Worm (Caenorhabditis elegans): ENCODE data around the gene str-229.

Gene str-229

DNA sequence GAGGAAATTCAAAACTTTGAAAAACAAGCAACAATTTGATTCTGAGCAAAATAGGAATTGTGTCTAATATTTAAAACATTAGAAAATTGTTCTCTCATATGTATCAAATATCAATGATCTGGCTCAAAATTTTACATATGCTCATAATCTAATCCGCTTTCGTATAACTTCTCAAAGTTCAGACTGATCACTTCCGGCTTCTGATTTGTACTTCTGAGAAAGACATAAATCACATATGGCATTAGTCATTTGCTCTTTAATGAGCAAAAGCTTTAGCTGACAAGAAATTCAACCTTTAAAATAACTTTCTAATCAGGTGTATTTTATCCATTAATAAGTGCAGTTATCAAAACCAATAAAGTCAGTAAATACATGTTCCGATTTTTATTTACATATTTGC lies 46.4 kb downstream of the str-229 start (continued):
- TF ChIP-seq fkh-8 (tag; optimal IDR thresholded peaks at IDR 0.05): peak; percentile 97
- no peak for TF ChIP-seq egl-27 (tag; optimal IDR thresholded peaks at IDR 0.05)
- TF ChIP-seq skn-1 (tag; optimal IDR thresholded peaks at IDR 0.05): no peak
- TF ChIP-seq zip-4 (GFP tag; optimal IDR thresholded peaks at IDR 0.05): no peak
- TF ChIP-seq pax-3 (tag; optimal IDR thresholded peaks at IDR 0.05): peak; percentile 17
- TF ChIP-seq fos-1 (tag; optimal IDR thresholded peaks at IDR 0.05): peak; percentile 29
- TF ChIP-seq ces-1 (GFP tag; optimal IDR thresholded peaks at IDR 0.05): no peak
- TF ChIP-seq grh-1 (GFP tag; IDR thresholded peaks at IDR 0.05): no peak
- no peak for TF ChIP-seq unc-30 (tag; optimal IDR thresholded peaks at IDR 0.05)
- no peak for TF ChIP-seq ceh-90 (tag; optimal IDR thresholded peaks at IDR 0.05)
- peak; percentile 51 for TF ChIP-seq ceh-8 (GFP tag; optimal IDR thresholded peaks at IDR 0.05)
- no peak for TF ChIP-seq blmp-1 (tag; optimal IDR thresholded peaks at IDR 0.05)
- TF ChIP-seq tlp-1 (tag; optimal IDR thresholded peaks at IDR 0.05): no peak

DNA sequence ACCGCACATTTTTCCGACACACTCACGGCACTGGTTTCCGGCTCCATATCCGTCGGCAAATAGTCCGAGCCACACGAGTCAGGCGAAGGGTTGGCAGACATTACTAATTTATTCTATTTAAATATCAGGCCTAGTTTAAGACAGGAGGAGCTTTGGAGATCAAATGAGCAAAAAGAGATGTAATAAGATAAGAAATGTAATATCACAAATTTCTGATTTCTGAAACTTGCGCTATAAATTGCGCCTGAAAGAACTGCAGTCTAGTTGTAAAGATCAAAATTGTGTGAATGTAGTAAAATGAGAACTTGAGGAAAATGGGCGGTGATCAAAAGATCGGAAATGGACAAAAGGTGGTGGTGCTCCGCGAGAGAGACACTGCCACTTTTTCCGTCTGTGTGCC lies 47.5 kb downstream of the str-229 start, which contains the start of gene nhr-186:
nhr-186 (minus strand) TSS at position 101 of the 400 bp plus-strand sequence.
- TF ChIP-seq ztf-4 (tag; optimal IDR thresholded peaks at IDR 0.05) (no peak), grh-1 (GFP tag; IDR thresholded peaks at IDR 0.05) (no peak), pax-3 (tag; optimal IDR thresholded peaks at IDR 0.05) (no peak), fkh-10 (GFP tag; optimal IDR thresholded peaks at IDR 0.05) (peak; percentile 6), alr-1 (tag; optimal IDR thresholded peaks at IDR 0.05; ENCODE audit: borderline replicate concordance) (no peak), efl-1 (optimal IDR thresholded peaks at IDR 0.05) (no peak), efl-1 (GFP tag; optimal IDR thresholded peaks at IDR 0.05 in 1 of 2) (peak in 1 of 2 experiments; percentile 76), elt-3 (tag; optimal IDR thresholded peaks at IDR 0.05) (no peak), nhr-11 (tag; optimal IDR thresholded peaks at IDR 0.05) (no peak), elt-2 (tag; optimal IDR thresholded peaks at IDR 0.05) (no peak), unc-62 (GFP tag; optimal IDR thresholded peaks at IDR 0.05) (no peak), zip-4 (GFP tag; optimal IDR thresholded peaks at IDR 0.05) (no peak), nhr-19 (GFP tag; conservative IDR thresholded peaks at IDR 0.05) (no peak), nhr-84 (tag; optimal IDR thresholded peaks at IDR 0.05) (no peak), lin-13 (GFP tag; optimal IDR thresholded peaks at IDR 0.05) (no peak), C04F5.9 (tag; optimal IDR thresholded peaks at IDR 0.05) (no peak)

DNA sequence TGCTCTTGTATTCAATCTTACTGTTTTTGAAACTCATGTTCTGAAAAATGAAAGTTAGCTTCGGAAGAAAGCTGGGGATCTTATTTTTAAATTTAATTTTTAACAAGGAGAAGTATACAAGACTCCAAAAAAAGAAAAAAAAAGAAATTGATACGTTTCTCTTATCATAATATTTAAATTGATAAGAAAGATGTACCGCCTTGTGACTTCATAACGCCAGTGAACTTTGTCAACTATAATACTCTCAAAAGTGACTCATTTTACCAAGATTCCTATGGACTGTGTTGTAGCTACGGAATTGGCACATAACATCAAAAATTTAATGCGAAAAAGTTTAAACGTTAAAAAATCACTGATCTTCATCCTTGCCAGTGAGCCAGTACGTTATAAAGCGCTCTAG lies 50.6 kb downstream of the str-229 start:
- TF ChIP-seq nhr-47 (tag; optimal IDR thresholded peaks at IDR 0.05) (no peak), hpl-2 (GFP tag; optimal IDR thresholded peaks at IDR 0.05) (no peak), elt-2 (tag; optimal IDR thresholded peaks at IDR 0.05) (peak; percentile 76), nhr-28 (tag; optimal IDR thresholded peaks at IDR 0.05) (no peak)
